Worm (Caenorhabditis elegans): ENCODE data around the gene W08G11.1.

DNA sequence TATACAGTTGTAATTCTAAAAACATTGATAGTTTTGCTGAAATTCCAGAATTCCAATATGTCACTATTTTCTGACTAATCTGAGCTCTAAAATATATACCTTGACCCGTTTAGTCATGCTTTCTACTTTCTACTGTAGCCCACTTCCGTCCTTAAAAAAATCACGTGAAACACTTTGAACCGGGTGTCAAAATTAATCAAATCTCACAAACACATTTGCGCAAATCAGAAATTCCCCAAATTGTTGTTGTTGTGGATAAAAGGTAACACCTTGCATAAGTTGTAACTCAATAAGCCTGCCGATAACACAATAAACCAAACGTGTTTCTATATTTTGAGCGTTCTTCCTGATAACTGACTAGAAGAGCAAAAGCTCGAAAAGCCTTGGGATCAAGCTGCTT is 39.6 kb upstream of the W08G11.1 start, which contains the start of gene srxa-7:
- no peak for TF ChIP-seq tbx-37 (GFP tag; conservative IDR thresholded peaks at IDR 0.05)
- no peak for TF ChIP-seq ama-1 (optimal IDR thresholded peaks at IDR 0.05)
- no peak for TF ChIP-seq hmg-4 (GFP tag; optimal IDR thresholded peaks at IDR 0.05)
- no peak for TF ChIP-seq F13C5.2 (tag; optimal IDR thresholded peaks at IDR 0.05)
- no peak for TF ChIP-seq aly-1 (tag; optimal IDR thresholded peaks at IDR 0.05)
- no peak for TF ChIP-seq flt-1 (GFP tag; IDR thresholded peaks at IDR 0.05)

Data from whole organism, early embryonic.